Fruit fly (Drosophila melanogaster) whole organism, pupa: ENCODE measurements around the gene form3.

Experiments used
- CG10348 ChIP-seq: fragments of 200-800 bp; sonication (Bioruptor generic); IDR thresholded peaks from 2 replicates; pipeline ENCODE4 v1.3.6; 2022; ENCODE audit warnings: missing biosample characterization, missing genetic modification characterization
- CG13204 ChIP-seq: fragments of 200-800 bp; sonication (Bioruptor generic); optimal IDR thresholded peaks from 2 replicates; lab custom pipeline; 2018; ENCODE audit warnings: missing biosample characterization, mild to moderate bottlenecking, missing genetic modification characterization, moderate library complexity
- CG14655 ChIP-seq: fragments of 200-800 bp; sonication (Bioruptor generic); optimal IDR thresholded peaks from 3 replicates; lab custom pipeline; 2017; ENCODE audit warnings: mild to moderate bottlenecking, missing biosample characterization, missing genetic modification reagents, missing genetic modification characterization
- CG15710 ChIP-seq: fragments of 200-800 bp; sonication (Bioruptor generic); optimal IDR thresholded peaks from 2 replicates; lab custom pipeline; 2018; ENCODE audit warnings: missing biosample characterization, mild to moderate bottlenecking, missing genetic modification characterization, moderate library complexity
- CG32121 ChIP-seq: fragments of 200-800 bp; sonication (Bioruptor generic); IDR thresholded peaks from 2 replicates; pipeline ENCODE4 v1.3.6; 2022; ENCODE audit warnings: missing biosample characterization, missing genetic modification characterization
- CG8159 ChIP-seq: fragments of 200-800 bp; sonication (Bioruptor generic); optimal IDR thresholded peaks from 3 replicates; lab custom pipeline; 2018; ENCODE audit warnings: missing biosample characterization, mild to moderate bottlenecking, missing genetic modification characterization, moderate library complexity
- CG8301 ChIP-seq: fragments of 200-800 bp; sonication (Bioruptor generic); optimal IDR thresholded peaks from 2 replicates; lab custom pipeline; 2018; ENCODE audit warnings: missing biosample characterization, mild to moderate bottlenecking, missing genetic modification characterization
- D1 ChIP-seq: fragments of 200-800 bp; sonication (Bioruptor generic); optimal IDR thresholded peaks from 2 replicates; lab custom pipeline; 2018; ENCODE audit warnings: missing biosample characterization, mild to moderate bottlenecking, missing genetic modification characterization, moderate library complexity
- EcR ChIP-seq: fragments of 200-800 bp; sonication (Bioruptor generic); optimal IDR thresholded peaks from 3 replicates; lab custom pipeline; 2019; ENCODE audit warnings: missing biosample characterization, missing genetic modification characterization, mild to moderate bottlenecking, moderate library complexity, missing genetic modification reagents
- Ets98B ChIP-seq: fragments of 200-800 bp; sonication (Bioruptor generic); IDR thresholded peaks from 2 replicates; pipeline ENCODE4 v1.3.6; 2022; ENCODE audit warnings: missing biosample characterization, missing genetic modification characterization
- Pif1A ChIP-seq: fragments of 200-800 bp; sonication (Bioruptor generic); optimal IDR thresholded peaks from 3 replicates; lab custom pipeline; 2016; ENCODE audit warnings: missing biosample characterization, missing genetic modification characterization
- Snoo ChIP-seq: fragments of 200-800 bp; sonication (Bioruptor generic); optimal IDR thresholded peaks from 3 replicates; lab custom pipeline; 2017; ENCODE audit warnings: missing biosample characterization, mild to moderate bottlenecking, missing genetic modification characterization, inconsistent platforms
- fd96Ca ChIP-seq: fragments of 200-800 bp; sonication (Bioruptor generic); IDR thresholded peaks from 3 replicates; pipeline ENCODE4 v1.3.6; 2022; ENCODE audit warnings: missing biosample characterization, missing genetic modification characterization
- gl ChIP-seq: fragments of 200-800 bp; sonication (Bioruptor generic); optimal IDR thresholded peaks from 2 replicates; lab custom pipeline; 2018; ENCODE audit warnings: missing biosample characterization, mild to moderate bottlenecking, missing genetic modification characterization

- TF ChIP-seq Snoo (tag; lab: Kevin White, UChicago) (no peak), CG13204 (GFP tag; lab: Kevin White, UChicago) (no peak), D1 (no peak), EcR (GFP tag; lab: Kevin White, UChicago) (peak; percentile 88), CG14655 (GFP tag; lab: Kevin White, UChicago) (no peak), Pif1A (GFP tag; lab: Kevin White, UChicago) (no peak), CG15710 (tag; lab: Kevin White, UChicago) (no peak), fd96Ca (GFP tag; lab: Robert Waterston, UW) (no peak), Ets98B (no peak), CG32121 (GFP tag; lab: Robert Waterston, UW) (no peak), CG10348 (GFP tag; lab: Robert Waterston, UW) (no peak), CG8301 (tag; lab: Kevin White, UChicago) (no peak), gl (tag; lab: Kevin White, UChicago) (peak; percentile 34), CG8159 (tag; lab: Kevin White, UChicago) (no peak)
Measured at dm6 chr3L:7149388-7149787, 54.8 kb downstream of the form3 start.
